Fruit fly (Drosophila melanogaster): Measurements from ENCODE around the gene sim.

- no peak for TF ChIP-seq psq (optimal IDR thresholded peaks at IDR 0.05)
- TF ChIP-seq Sin3A (optimal IDR thresholded peaks at IDR 0.05) = no peak
- no peak for TF ChIP-seq h (optimal IDR thresholded peaks at IDR 0.05)
- no peak for TF ChIP-seq Myc (optimal IDR thresholded peaks at IDR 0.05)
- no peak for TF ChIP-seq ttk (optimal IDR thresholded peaks at IDR 0.05)
These were observed 5.4 kb upstream of the sim start, which contains the start of gene pic for dm6 chr3R:13051942-13052693.
